Worm (Caenorhabditis elegans): ENCODE data around the gene argn-1.

argn-1 gene

ce11 chrX:5646951-5647423 is 17.2 kb downstream of the argn-1 start, which contains the start of gene T22B7.3:
TSS of gene T22B7.3 (plus strand) at chrX:5647373.
- TF ChIP-seq sea-1 (GFP tag; conservative IDR thresholded peaks at IDR 0.05), result no peak
- TF ChIP-seq tra-4 (tag; optimal IDR thresholded peaks at IDR 0.05), result no peak
- TF ChIP-seq hmbx-1 (tag; optimal IDR thresholded peaks at IDR 0.05), result no peak
- no peak for TF ChIP-seq aly-1 (tag; optimal IDR thresholded peaks at IDR 0.05)
- no peak for TF ChIP-seq hnd-1 (tag; optimal IDR thresholded peaks at IDR 0.05)
- TF ChIP-seq B0310.2 (tag; optimal IDR thresholded peaks at IDR 0.05), result no peak

- no peak for TF ChIP-seq hmbx-1 (tag; optimal IDR thresholded peaks at IDR 0.05)
Observed at ce11 chrX:5647884-5648283, 18.1 kb downstream of the argn-1 start, which contains the start of gene srv-7. TSS of gene srv-7 (minus strand) at chrX:5647984.

ce11 chrX:5653813-5654212 is 24.0 kb downstream of the argn-1 start, which contains the start of gene T22B7.7:
TSS of gene T22B7.7 (minus strand) at chrX:5654074.
- TF ChIP-seq F13C5.2 (tag; optimal IDR thresholded peaks at IDR 0.05), result no peak
- no peak for TF ChIP-seq ama-1 (optimal IDR thresholded peaks at IDR 0.05)
- TF ChIP-seq scrt-1 (GFP tag; IDR thresholded peaks at IDR 0.05), result no peak
- no peak for TF ChIP-seq ceh-36 (tag; optimal IDR thresholded peaks at IDR 0.05)
- no peak for TF ChIP-seq tbx-37 (GFP tag; conservative IDR thresholded peaks at IDR 0.05)
- TF ChIP-seq ceh-13 (GFP tag; optimal IDR thresholded peaks at IDR 0.05), result no peak
- TF ChIP-seq pes-1 (GFP tag; IDR thresholded peaks at IDR 0.05), result no peak

ce11 chrX:5655601-5656000 is 25.8 kb downstream of the argn-1 start:
- no peak for TF ChIP-seq tbx-37 (GFP tag; conservative IDR thresholded peaks at IDR 0.05)
- no peak for TF ChIP-seq F13C5.2 (tag; optimal IDR thresholded peaks at IDR 0.05)
- no peak for TF ChIP-seq tra-4 (tag; optimal IDR thresholded peaks at IDR 0.05)

- TF ChIP-seq B0310.2 (tag; optimal IDR thresholded peaks at IDR 0.05), result no peak
- TF ChIP-seq ets-7 (tag; optimal IDR thresholded peaks at IDR 0.05), result no peak
- TF ChIP-seq flt-1 (GFP tag; IDR thresholded peaks at IDR 0.05), result no peak
- TF ChIP-seq aly-1 (tag; optimal IDR thresholded peaks at IDR 0.05), result no peak
- TF ChIP-seq hnd-1 (tag; optimal IDR thresholded peaks at IDR 0.05), result no peak
- TF ChIP-seq ceh-13 (GFP tag; optimal IDR thresholded peaks at IDR 0.05), result no peak
- no peak for TF ChIP-seq F13C5.2 (tag; optimal IDR thresholded peaks at IDR 0.05)
- TF ChIP-seq ceh-36 (tag; optimal IDR thresholded peaks at IDR 0.05), result no peak
- no peak for TF ChIP-seq tbx-11 (GFP tag; IDR thresholded peaks at IDR 0.05)
- no peak for TF ChIP-seq hmbx-1 (tag; optimal IDR thresholded peaks at IDR 0.05)
- no peak for TF ChIP-seq pes-1 (GFP tag; IDR thresholded peaks at IDR 0.05)
- TF ChIP-seq tra-4 (tag; optimal IDR thresholded peaks at IDR 0.05), result no peak
- TF ChIP-seq ama-1 (optimal IDR thresholded peaks at IDR 0.05), result no peak
- no peak for TF ChIP-seq sea-1 (GFP tag; conservative IDR thresholded peaks at IDR 0.05)
- no peak for TF ChIP-seq hmg-4 (GFP tag; optimal IDR thresholded peaks at IDR 0.05)
- TF ChIP-seq scrt-1 (GFP tag; IDR thresholded peaks at IDR 0.05), result no peak
- no peak for TF ChIP-seq tbx-37 (GFP tag; conservative IDR thresholded peaks at IDR 0.05)
Observed at ce11 chrX:5659614-5660013, 29.8 kb downstream of the argn-1 start, which contains the start of gene T22B7.22. TSS of gene T22B7.22 (plus strand) at chrX:5659967.

- TF ChIP-seq ama-1 (optimal IDR thresholded peaks at IDR 0.05), result no peak
- TF ChIP-seq ets-7 (tag; optimal IDR thresholded peaks at IDR 0.05), result no peak
Observed at ce11 chrX:5661179-5661578, 31.4 kb downstream of the argn-1 start.

ce11 chrX:5663537-5663936 is 33.7 kb downstream of the argn-1 start, which contains the start of gene egl-13:
TSS of gene egl-13 (plus strand) at chrX:5663837.
- TF ChIP-seq pes-1 (GFP tag; IDR thresholded peaks at IDR 0.05), result no peak
- TF ChIP-seq scrt-1 (GFP tag; IDR thresholded peaks at IDR 0.05), result no peak
- no peak for TF ChIP-seq B0310.2 (tag; optimal IDR thresholded peaks at IDR 0.05)
- no peak for TF ChIP-seq hmbx-1 (tag; optimal IDR thresholded peaks at IDR 0.05)
- no peak for TF ChIP-seq sea-1 (GFP tag; conservative IDR thresholded peaks at IDR 0.05)
- TF ChIP-seq aly-1 (tag; optimal IDR thresholded peaks at IDR 0.05), result no peak
- no peak for TF ChIP-seq tbx-37 (GFP tag; conservative IDR thresholded peaks at IDR 0.05)
- TF ChIP-seq ceh-13 (GFP tag; optimal IDR thresholded peaks at IDR 0.05), result no peak
- TF ChIP-seq hmg-4 (GFP tag; optimal IDR thresholded peaks at IDR 0.05), result no peak
- TF ChIP-seq tra-4 (tag; optimal IDR thresholded peaks at IDR 0.05), result no peak
- TF ChIP-seq F13C5.2 (tag; optimal IDR thresholded peaks at IDR 0.05), result no peak
- no peak for TF ChIP-seq ceh-36 (tag; optimal IDR thresholded peaks at IDR 0.05)

- TF ChIP-seq ets-7 (tag; optimal IDR thresholded peaks at IDR 0.05) (no peak), scrt-1 (GFP tag; IDR thresholded peaks at IDR 0.05) (no peak), ceh-13 (GFP tag; optimal IDR thresholded peaks at IDR 0.05) (no peak), tbx-11 (GFP tag; IDR thresholded peaks at IDR 0.05) (no peak), tra-4 (tag; optimal IDR thresholded peaks at IDR 0.05) (no peak), flt-1 (GFP tag; IDR thresholded peaks at IDR 0.05) (no peak)
Observed at ce11 chrX:5669733-5670132, 39.9 kb downstream of the argn-1 start.

- TF ChIP-seq pes-1 (GFP tag; IDR thresholded peaks at IDR 0.05), result no peak
- TF ChIP-seq hnd-1 (tag; optimal IDR thresholded peaks at IDR 0.05), result no peak
- no peak for TF ChIP-seq B0310.2 (tag; optimal IDR thresholded peaks at IDR 0.05)
- TF ChIP-seq ama-1 (optimal IDR thresholded peaks at IDR 0.05), result no peak
- no peak for TF ChIP-seq ceh-13 (GFP tag; optimal IDR thresholded peaks at IDR 0.05)
- no peak for TF ChIP-seq hmg-4 (GFP tag; optimal IDR thresholded peaks at IDR 0.05)
- no peak for TF ChIP-seq ceh-36 (tag; optimal IDR thresholded peaks at IDR 0.05)
- no peak for TF ChIP-seq aly-1 (tag; optimal IDR thresholded peaks at IDR 0.05)
- TF ChIP-seq sea-1 (GFP tag; conservative IDR thresholded peaks at IDR 0.05), result no peak
- no peak for TF ChIP-seq F13C5.2 (tag; optimal IDR thresholded peaks at IDR 0.05)
- TF ChIP-seq tbx-11 (GFP tag; IDR thresholded peaks at IDR 0.05), result no peak
- TF ChIP-seq ets-7 (tag; optimal IDR thresholded peaks at IDR 0.05), result no peak
- no peak for TF ChIP-seq scrt-1 (GFP tag; IDR thresholded peaks at IDR 0.05)
Observed at ce11 chrX:5670829-5671228, 41.0 kb downstream of the argn-1 start.
